Worm (Caenorhabditis elegans) whole organism, early embryonic: ENCODE data around the gene C55A1.6.
"Not testable (repeated sequence)": the region's sequence is repeated elsewhere in the genome, so short reads cannot be mapped to it uniquely, and the experiment has no call there.

Experiments used
- B0310.2 ChIP-seq: sonication (generic microtip); optimal IDR thresholded peaks from 2 replicates; lab custom pipeline; 2016; ENCODE audit warnings: mild to moderate bottlenecking, missing genetic modification characterization, missing compliant biosample characterization
- F13C5.2 ChIP-seq: sonication (generic microtip); optimal IDR thresholded peaks from 2 replicates; lab custom pipeline; 2017; ENCODE audit warnings: mild to moderate bottlenecking, missing genetic modification characterization, inconsistent platforms, missing compliant biosample characterization
- aly-1 ChIP-seq: sonication (generic microtip); optimal IDR thresholded peaks from 2 replicates; lab custom pipeline; 2016; ENCODE audit warnings: missing genetic modification characterization, missing compliant biosample characterization
- ama-1 ChIP-seq: fragments of 150-350 bp; optimal IDR thresholded peaks from 2 replicates; lab custom pipeline; 2014
- ceh-13 ChIP-seq: fragments of 200-800 bp; sonication (Bioruptor generic); optimal IDR thresholded peaks from 2 replicates; lab custom pipeline; 2018; ENCODE audit warnings: mild to moderate bottlenecking, missing genetic modification characterization, missing compliant biosample characterization
- ceh-36 ChIP-seq: sonication (generic microtip); optimal IDR thresholded peaks from 2 replicates; lab custom pipeline; 2016; ENCODE audit warnings: missing genetic modification characterization, inconsistent platforms, missing compliant biosample characterization
- ets-7 ChIP-seq: sonication (generic microtip); optimal IDR thresholded peaks from 2 replicates; lab custom pipeline; 2016; ENCODE audit warnings: missing genotype, missing genetic modification characterization, missing compliant biosample characterization
- flt-1 ChIP-seq: fragments of 200-800 bp; sonication (Bioruptor generic); IDR thresholded peaks from 2 replicates; pipeline ENCODE4 v1.3.6; 2022; ENCODE audit warnings: missing genetic modification characterization, missing compliant biosample characterization
- hmbx-1 ChIP-seq: sonication (generic microtip); optimal IDR thresholded peaks from 2 replicates; lab custom pipeline; 2016; ENCODE audit warnings: mild to moderate bottlenecking, missing genetic modification characterization, missing compliant biosample characterization
- hmg-4 ChIP-seq: fragments of 200-800 bp; sonication (Bioruptor generic); optimal IDR thresholded peaks from 2 replicates; lab custom pipeline; 2018; ENCODE audit warnings: mild to moderate bottlenecking, missing genetic modification characterization, missing compliant biosample characterization
- hnd-1 ChIP-seq: sonication (generic microtip); optimal IDR thresholded peaks from 2 replicates; lab custom pipeline; 2016; ENCODE audit warnings: missing genetic modification characterization, missing compliant biosample characterization
- pes-1 ChIP-seq: fragments of 200-800 bp; sonication (Bioruptor generic); IDR thresholded peaks from 2 replicates; pipeline ENCODE4 v1.3.6; 2022; ENCODE audit warnings: missing genetic modification reagents, missing genetic modification characterization, missing compliant biosample characterization
- scrt-1 ChIP-seq: fragments of 200-800 bp; sonication (Bioruptor generic); IDR thresholded peaks from 2 replicates; pipeline ENCODE4 v1.3.6; 2022; ENCODE audit warnings: missing genetic modification characterization, missing compliant biosample characterization
- sea-1 ChIP-seq: fragments of 200-800 bp; sonication (Bioruptor generic); conservative IDR thresholded peaks from 2 replicates; pipeline ENCODE4 v1.3.6; 2022; ENCODE audit warnings: missing genetic modification characterization, missing compliant biosample characterization
- tbx-11 ChIP-seq: fragments of 200-800 bp; sonication (Bioruptor generic); IDR thresholded peaks from 2 replicates; pipeline ENCODE4 v1.3.6; 2022; ENCODE audit warnings: missing genetic modification characterization, missing compliant biosample characterization
- tbx-37 ChIP-seq: fragments of 200-800 bp; sonication (Bioruptor generic); conservative IDR thresholded peaks from 2 replicates; pipeline ENCODE4 v1.3.6; 2022; ENCODE audit warnings: missing genetic modification reagents, missing genetic modification characterization, missing compliant biosample characterization
- tra-4 ChIP-seq: sonication (generic microtip); optimal IDR thresholded peaks from 2 replicates; lab custom pipeline; 2017; ENCODE audit warnings: missing genetic modification characterization, missing compliant biosample characterization

C55A1.6 gene

ce11 chrV:15621518-15621917 lies 26.3 kb upstream of the C55A1.6 start, which contains the start of gene C55A1.1:
TSS of gene C55A1.1 (plus strand) at chrV:15621818.
- TF ChIP-seq ama-1 (no peak), ceh-13 (GFP tag; lab: Kevin White, UChicago) (no peak), ets-7 (tag; lab: Kevin White, UChicago) (no peak)

ce11 chrV:15625561-15625960 lies 22.3 kb upstream of the C55A1.6 start, which contains the start of gene C55A1.11:
TSS of gene C55A1.11 (plus strand) at chrV:15625861.
- TF ChIP-seq hnd-1: no peak
- no peak for TF ChIP-seq tbx-11
- TF ChIP-seq pes-1 (GFP tag; lab: Robert Waterston, UW): no peak
- no peak for TF ChIP-seq tra-4 (tag; lab: Kevin White, UChicago)
- TF ChIP-seq flt-1 (GFP tag; lab: Robert Waterston, UW): no peak
- no peak for TF ChIP-seq ets-7 (tag; lab: Kevin White, UChicago)
- no peak for TF ChIP-seq aly-1 (tag; lab: Kevin White, UChicago)
- no peak for TF ChIP-seq sea-1 (GFP tag; lab: Robert Waterston, UW)
- no peak for TF ChIP-seq hmg-4 (GFP tag; lab: Kevin White, UChicago)
- no peak for TF ChIP-seq ceh-13 (GFP tag; lab: Kevin White, UChicago)
- no peak for TF ChIP-seq F13C5.2 (tag; lab: Kevin White, UChicago)

ce11 chrV:15629543-15629942 lies 18.3 kb upstream of the C55A1.6 start, which contains the start of gene str-248:
TSS of gene str-248 (minus strand) at chrV:15629643.
- TF ChIP-seq hmbx-1 (tag; lab: Kevin White, UChicago) (no peak), ama-1 (no peak), hnd-1 (no peak), ets-7 (tag; lab: Kevin White, UChicago) (no peak), tbx-11 (no peak), scrt-1 (GFP tag; lab: Robert Waterston, UW) (no peak), sea-1 (GFP tag; lab: Robert Waterston, UW) (no peak), aly-1 (tag; lab: Kevin White, UChicago) (no peak), tbx-37 (GFP tag; lab: Robert Waterston, UW) (no peak), flt-1 (GFP tag; lab: Robert Waterston, UW) (no peak), hmg-4 (GFP tag; lab: Kevin White, UChicago) (no peak), F13C5.2 (tag; lab: Kevin White, UChicago) (no peak), ceh-36 (no peak), pes-1 (GFP tag; lab: Robert Waterston, UW) (no peak), ceh-13 (GFP tag; lab: Kevin White, UChicago) (no peak), tra-4 (tag; lab: Kevin White, UChicago) (no peak), B0310.2 (no peak)

- TF ChIP-seq aly-1 (tag; lab: Kevin White, UChicago): no peak
- TF ChIP-seq pes-1 (GFP tag; lab: Robert Waterston, UW): no peak
- TF ChIP-seq flt-1 (GFP tag; lab: Robert Waterston, UW): no peak
- TF ChIP-seq ceh-36: no peak
- TF ChIP-seq hnd-1: no peak
- no peak for TF ChIP-seq ceh-13 (GFP tag; lab: Kevin White, UChicago)
- no peak for TF ChIP-seq sea-1 (GFP tag; lab: Robert Waterston, UW)
- TF ChIP-seq tbx-11: no peak
- no peak for TF ChIP-seq ets-7 (tag; lab: Kevin White, UChicago)
- no peak for TF ChIP-seq ama-1
- TF ChIP-seq B0310.2: no peak
These were observed 9.0 kb upstream of the C55A1.6 start, which contains the start of gene srz-44 for ce11 chrV:15638853-15639252. TSS of gene srz-44 (minus strand) at chrV:15638953.

- not testable (repeated sequence) for TF ChIP-seq pes-1 (GFP tag; lab: Robert Waterston, UW); aly-1 (tag; lab: Kevin White, UChicago); ama-1
These were observed 4.6 kb upstream of the C55A1.6 start, which contains the start of gene C55A1.4 for ce11 chrV:15643192-15643591. TSS of gene C55A1.4 (minus strand) at chrV:15643292.

- TF ChIP-seq ceh-13 (GFP tag; lab: Kevin White, UChicago): no peak
- no peak for TF ChIP-seq ceh-36
- no peak for TF ChIP-seq F13C5.2 (tag; lab: Kevin White, UChicago)
- no peak for TF ChIP-seq hnd-1
- no peak for TF ChIP-seq flt-1 (GFP tag; lab: Robert Waterston, UW)
- TF ChIP-seq tbx-37 (GFP tag; lab: Robert Waterston, UW): no peak
- TF ChIP-seq B0310.2: no peak
- no peak for TF ChIP-seq hmbx-1 (tag; lab: Kevin White, UChicago)
- no peak for TF ChIP-seq ama-1
These were observed 3.3 kb upstream of the C55A1.6 start, which contains the start of gene str-23 for ce11 chrV:15644575-15644974. TSS of gene str-23 (plus strand) at chrV:15644875.

- TF ChIP-seq ceh-13 (GFP tag; lab: Kevin White, UChicago): no peak
- no peak for TF ChIP-seq ama-1
- TF ChIP-seq hmg-4 (GFP tag; lab: Kevin White, UChicago): no peak
- no peak for TF ChIP-seq ceh-36
- no peak for TF ChIP-seq tbx-11
These were observed 2.3 kb downstream of the C55A1.6 start, which contains the start of gene sru-42 for ce11 chrV:15650167-15650566. TSS of gene sru-42 (plus strand) at chrV:15650467.

ce11 chrV:15652147-15652546 lies 4.3 kb downstream of the C55A1.6 start:
- TF ChIP-seq flt-1 (GFP tag; lab: Robert Waterston, UW) (no peak), sea-1 (GFP tag; lab: Robert Waterston, UW) (no peak), ceh-13 (GFP tag; lab: Kevin White, UChicago) (no peak), hnd-1 (no peak), B0310.2 (no peak), scrt-1 (GFP tag; lab: Robert Waterston, UW) (no peak), hmg-4 (GFP tag; lab: Kevin White, UChicago) (no peak)
